Worm (Caenorhabditis elegans) whole organism, L4 larva: ENCODE measurements around the gene ZK666.1.

Source experiments
- F37D6.2 ChIP-seq: sonication (generic microtip); optimal IDR thresholded peaks from 2 replicates; lab custom pipeline; 2016; ENCODE audit warnings: mild to moderate bottlenecking, missing genetic modification characterization, missing compliant biosample characterization
- F49E8.2 ChIP-seq: sonication (generic microtip); optimal IDR thresholded peaks from 2 replicates; lab custom pipeline; 2016; ENCODE audit warnings: missing compliant biosample characterization, mild to moderate bottlenecking, missing genetic modification characterization, borderline replicate concordance
- R02D3.7 ChIP-seq: fragments of 150-350 bp; sonication (generic microtip); optimal IDR thresholded peaks from 3 replicates; lab custom pipeline; 2014; ENCODE audit warnings: missing biosample characterization, missing genetic modification characterization
- T20F7.1 ChIP-seq: fragments of 200-800 bp; sonication (Bioruptor generic); optimal IDR thresholded peaks from 2 replicates; lab custom pipeline; 2018; ENCODE audit warnings: mild to moderate bottlenecking, missing genetic modification characterization, missing compliant biosample characterization
- T26A8.4 ChIP-seq: fragments of 200-800 bp; sonication (Bioruptor generic); IDR thresholded peaks from 2 replicates; pipeline ENCODE4 v1.3.6; 2022; ENCODE audit warnings: missing genetic modification characterization, missing compliant biosample characterization
- Y105C5A.15 ChIP-seq: fragments of 200-800 bp; sonication (Bioruptor generic); IDR thresholded peaks from 2 replicates; pipeline ENCODE4 v1.3.6; 2022; ENCODE audit warnings: missing genetic modification characterization, missing compliant biosample characterization
- ZK546.5 ChIP-seq, 2 experiments: sonication (generic microtip); optimal IDR thresholded peaks; 2 replicates each; lab custom pipeline; 2017; ENCODE audit warnings: missing biosample characterization in 2 of 2, missing genetic modification characterization in 2 of 2
- aha-1 ChIP-seq: fragments of 150-350 bp; peaks from one replicate; lab custom pipeline; 2014; ENCODE audit warnings: missing biosample characterization, missing genetic modification characterization
- ama-1 ChIP-seq: fragments of 150-350 bp; optimal IDR thresholded peaks from 2 replicates; lab custom pipeline; 2014; ENCODE audit warnings: inconsistent platforms, mixed read lengths
- arid-1 ChIP-seq: fragments of 200-800 bp; sonication (Bioruptor generic); conservative IDR thresholded peaks from 2 replicates; pipeline ENCODE4 v1.3.6; 2022; ENCODE audit warnings: missing genetic modification reagents, missing genetic modification characterization, missing compliant biosample characterization
- ceh-44 ChIP-seq: fragments of 200-800 bp; sonication (Bioruptor generic); IDR thresholded peaks from 2 replicates; pipeline ENCODE4 v1.3.6; 2022; ENCODE audit warnings: missing genetic modification reagents, missing genetic modification characterization, missing compliant biosample characterization
- ces-1 ChIP-seq: fragments of 150-350 bp; sonication (generic microtip); optimal IDR thresholded peaks from 4 replicates; lab custom pipeline; 2014; ENCODE audit warnings: missing biosample characterization, missing genetic modification reagents, missing genetic modification characterization
- dmd-6 ChIP-seq: fragments of 200-800 bp; sonication (Bioruptor generic); IDR thresholded peaks from 2 replicates; pipeline ENCODE4 v1.3.6; 2022; ENCODE audit warnings: missing genetic modification reagents, missing genetic modification characterization, missing compliant biosample characterization
- dmd-8 ChIP-seq: fragments of 200-800 bp; sonication (Bioruptor generic); IDR thresholded peaks from 2 replicates; pipeline ENCODE4 v1.3.6; 2022; ENCODE audit warnings: missing genetic modification characterization, missing compliant biosample characterization
- dve-1 ChIP-seq: sonication (generic microtip); optimal IDR thresholded peaks from 2 replicates; lab custom pipeline; 2017; ENCODE audit warnings: antibody characterized with exemption, mild to moderate bottlenecking, missing genetic modification characterization, missing compliant biosample characterization; ENCODE audit not compliant: insufficient read depth
- hif-1 ChIP-seq, 2 experiments: sonication (generic microtip); optimal IDR thresholded peaks; 2 replicates each; lab custom pipeline; 2016 to 2017; ENCODE audit warnings: missing compliant biosample characterization in 2 of 2, missing genetic modification characterization in 2 of 2, missing genetic modification reagents in 2 of 2, missing genotype in 2 of 2, mild to moderate bottlenecking in 1 of 2
- hlh-11 ChIP-seq: fragments of 200-800 bp; sonication (Bioruptor generic); optimal IDR thresholded peaks from 2 replicates; lab custom pipeline; 2018; ENCODE audit warnings: mild to moderate bottlenecking, missing genetic modification characterization, missing compliant biosample characterization
- hlh-30 ChIP-seq: sonication (generic microtip); optimal IDR thresholded peaks from 2 replicates; lab custom pipeline; 2017; ENCODE audit warnings: antibody characterized with exemption, mild to moderate bottlenecking, missing genetic modification characterization, missing compliant biosample characterization; ENCODE audit not compliant: insufficient read depth
- lim-7 ChIP-seq: fragments of 200-800 bp; sonication (Bioruptor generic); IDR thresholded peaks from 2 replicates; pipeline ENCODE4 v1.3.6; 2022; ENCODE audit warnings: missing genetic modification characterization, missing compliant biosample characterization
- lin-39 ChIP-seq: fragments of 150-350 bp; optimal IDR thresholded peaks from 2 replicates; lab custom pipeline; 2014; ENCODE audit warnings: missing biosample characterization, missing genetic modification reagents, missing genetic modification characterization
- mdl-1 ChIP-seq, 2 experiments: fragments of 150-350 bp in 1 of 2; sonication (generic microtip) in 1 of 2; optimal IDR thresholded peaks; 2 replicates each; lab custom pipeline; 2014 to 2017; ENCODE audit warnings: missing biosample characterization in 2 of 2, missing genetic modification characterization in 2 of 2
- mxl-3 ChIP-seq: fragments of 200-800 bp; sonication (Bioruptor generic); optimal IDR thresholded peaks from 2 replicates; lab custom pipeline; 2018; ENCODE audit warnings: mild to moderate bottlenecking, missing genetic modification characterization, missing compliant biosample characterization
- nhr-102 ChIP-seq: sonication (generic microtip); optimal IDR thresholded peaks from 2 replicates; lab custom pipeline; 2016; ENCODE audit warnings: mild to moderate bottlenecking, missing genetic modification characterization, moderate library complexity, missing compliant biosample characterization
- nhr-11 ChIP-seq: fragments of 150-350 bp; optimal IDR thresholded peaks from 2 replicates; lab custom pipeline; 2014; ENCODE audit warnings: missing biosample characterization, missing genetic modification characterization
- nhr-111 ChIP-seq: fragments of 200-800 bp; sonication (Bioruptor generic); optimal IDR thresholded peaks from 2 replicates; lab custom pipeline; 2018; ENCODE audit warnings: mild to moderate bottlenecking, missing genetic modification characterization, missing compliant biosample characterization
- nhr-237 ChIP-seq: sonication (generic microtip); optimal IDR thresholded peaks from 2 replicates; lab custom pipeline; 2017; ENCODE audit warnings: missing biosample characterization, missing genetic modification characterization
- nhr-25 ChIP-seq: sonication (generic microtip); optimal IDR thresholded peaks from 2 replicates; lab custom pipeline; 2017; ENCODE audit warnings: missing genetic modification characterization, mild to moderate bottlenecking, missing compliant biosample characterization, antibody characterized with exemption, moderate library complexity, borderline replicate concordance; ENCODE audit not compliant: insufficient read depth
- nhr-28 ChIP-seq: fragments of 150-350 bp; optimal IDR thresholded peaks from 2 replicates; lab custom pipeline; 2014; ENCODE audit warnings: missing biosample characterization, missing genetic modification characterization
- php-3 ChIP-seq: fragments of 200-800 bp; sonication (Bioruptor generic); IDR thresholded peaks from 2 replicates; pipeline ENCODE4 v1.3.6; 2022; ENCODE audit warnings: missing genetic modification reagents, missing genetic modification characterization, missing compliant biosample characterization
- snpc-4 ChIP-seq: fragments of 150-350 bp; optimal IDR thresholded peaks from 2 replicates; lab custom pipeline; 2014; ENCODE audit warnings: missing biosample characterization, missing genetic modification characterization
- spr-3 ChIP-seq: fragments of 200-800 bp; sonication (Bioruptor generic); optimal IDR thresholded peaks from 2 replicates; lab custom pipeline; 2018; ENCODE audit warnings: mild to moderate bottlenecking, missing genetic modification characterization, missing compliant biosample characterization
- tag-97 ChIP-seq: fragments of 200-800 bp; sonication (Bioruptor generic); IDR thresholded peaks from 2 replicates; pipeline ENCODE4 v1.3.6; 2022; ENCODE audit warnings: missing genetic modification characterization, missing compliant biosample characterization
- tra-1 ChIP-seq: fragments of 200-800 bp; sonication (Bioruptor generic); IDR thresholded peaks from 2 replicates; pipeline ENCODE4 v1.3.6; 2022; ENCODE audit warnings: missing genetic modification reagents, missing genetic modification characterization, missing compliant biosample characterization
- unc-62 ChIP-seq, 3 experiments: fragments of 150-350 bp in 1 of 3; sonication (generic microtip); optimal IDR thresholded peaks in 2 of 3; peaks in 1 of 3; 1 replicate in 1 of 3; 2 replicates in 2 of 3; lab custom pipeline; 2014 to 2017; ENCODE audit warnings: missing biosample characterization in 3 of 3, missing genetic modification characterization in 3 of 3, missing genetic modification reagents in 3 of 3, missing genotype in 1 of 3
- zag-1 ChIP-seq: fragments of 150-350 bp; optimal IDR thresholded peaks from 2 replicates; lab custom pipeline; 2014; ENCODE audit warnings: missing biosample characterization, missing genetic modification characterization
- zip-11 ChIP-seq: fragments of 200-800 bp; sonication (Bioruptor generic); IDR thresholded peaks from 2 replicates; pipeline ENCODE4 v1.3.6; 2022; ENCODE audit warnings: missing genetic modification characterization, missing compliant biosample characterization
- ztf-7 ChIP-seq: fragments of 150-350 bp; optimal IDR thresholded peaks from 2 replicates; lab custom pipeline; 2014; ENCODE audit warnings: missing biosample characterization, missing genetic modification characterization

Gene ZK666.1

DNA sequence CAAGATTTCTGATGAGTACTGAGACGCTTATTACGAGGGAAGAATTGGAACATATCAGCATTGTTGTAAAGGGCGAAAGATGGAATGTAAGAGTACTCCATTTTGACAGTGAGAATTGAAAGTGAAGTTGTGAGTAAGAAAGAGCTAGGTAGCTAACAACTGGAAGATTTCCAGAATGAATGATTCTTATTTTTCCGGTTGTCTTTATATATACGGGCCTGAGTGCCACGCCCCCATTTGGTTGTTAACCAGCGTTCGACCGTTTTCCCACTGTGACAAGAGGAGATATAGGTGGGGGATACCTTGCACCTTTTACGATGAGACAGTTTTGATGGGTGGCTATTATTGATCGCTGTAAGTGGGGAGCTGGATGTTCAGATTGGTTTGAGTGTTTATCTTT, at the start of gene ZK666.1:
Gene ZK666.1 (minus strand): TSS at position 101 of the 400 bp plus-strand sequence.
- TF ChIP-seq zip-11 (no peak), ces-1 (no peak), dmd-8 (no peak), F49E8.2 (tag; lab: Kevin White, UChicago) (no peak), Y105C5A.15 (no peak), lim-7 (no peak), T26A8.4 (GFP tag; lab: Robert Waterston, UW) (no peak), tag-97 (GFP tag; lab: Robert Waterston, UW) (no peak), spr-3 (GFP tag; lab: Kevin White, UChicago) (no peak), ZK546.5 (tag; optimal IDR thresholded peaks at IDR 0.05; lab: Kevin White, UChicago) (no peak), arid-1 (GFP tag; lab: Robert Waterston, UW) (no peak), nhr-102 (tag; lab: Kevin White, UChicago) (no peak), T20F7.1 (GFP tag; lab: Kevin White, UChicago) (no peak), zag-1 (no peak), nhr-237 (tag; lab: Kevin White, UChicago) (no peak), ceh-44 (GFP tag; lab: Robert Waterston, UW) (no peak), nhr-25 (tag; lab: Kevin White, UChicago) (no peak), hif-1 (tag; optimal IDR thresholded peaks at IDR 0.05; lab: Kevin White, UChicago) (no peak), php-3 (GFP tag; lab: Robert Waterston, UW) (no peak), lin-39 (tag; lab: Kevin White, UChicago) (no peak)

DNA sequence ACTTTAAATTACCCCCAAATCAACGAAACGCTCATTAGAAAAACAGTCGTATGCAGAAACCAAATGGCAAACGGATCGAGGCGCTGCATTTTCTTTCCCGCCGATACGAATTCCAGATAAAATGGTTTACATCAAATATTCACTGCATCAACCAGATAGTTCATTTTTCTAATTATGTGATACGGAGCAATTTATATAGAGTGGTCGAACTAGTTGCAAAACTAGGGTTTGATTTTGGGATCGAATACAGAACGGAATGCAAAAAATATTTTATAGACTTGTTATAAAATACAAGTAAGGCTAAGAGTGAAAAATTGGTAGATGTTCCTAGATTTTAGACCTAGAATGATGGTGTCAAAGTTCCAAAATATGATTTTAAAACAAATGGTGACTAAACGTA, 48.7 kb upstream of the ZK666.1 start:
- TF ChIP-seq aha-1 (peak; percentile 80), F37D6.2 (tag; lab: Kevin White, UChicago) (no peak)

DNA sequence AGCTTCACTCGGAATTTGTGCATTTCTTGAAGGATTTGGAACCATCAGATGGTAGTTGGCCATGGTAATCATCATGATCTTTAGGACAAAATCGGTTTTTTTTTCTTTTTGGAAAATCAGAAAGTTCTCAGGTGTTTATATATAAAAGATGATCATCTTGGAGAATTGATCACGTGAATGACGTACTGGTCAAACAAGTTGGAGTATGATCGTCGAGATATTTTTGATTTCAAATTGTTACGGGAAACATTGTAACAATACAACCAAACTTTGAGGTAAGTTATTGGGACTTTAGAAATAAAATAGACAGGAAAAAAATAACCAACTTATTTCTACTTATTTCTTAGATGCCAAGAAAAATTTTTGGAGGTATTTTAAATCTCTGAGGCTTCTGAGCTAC, 47.9 kb upstream of the ZK666.1 start, which contains the start of gene F59B10.4:
Gene F59B10.4 (minus strand): TSS at position 101 of the 400 bp plus-strand sequence.
- TF ChIP-seq nhr-111 (GFP tag; lab: Kevin White, UChicago) (no peak), dmd-6 (GFP tag; lab: Robert Waterston, UW) (0 out of 2 replicates have a peak, but pooled peaks have one; percentile 8)

DNA sequence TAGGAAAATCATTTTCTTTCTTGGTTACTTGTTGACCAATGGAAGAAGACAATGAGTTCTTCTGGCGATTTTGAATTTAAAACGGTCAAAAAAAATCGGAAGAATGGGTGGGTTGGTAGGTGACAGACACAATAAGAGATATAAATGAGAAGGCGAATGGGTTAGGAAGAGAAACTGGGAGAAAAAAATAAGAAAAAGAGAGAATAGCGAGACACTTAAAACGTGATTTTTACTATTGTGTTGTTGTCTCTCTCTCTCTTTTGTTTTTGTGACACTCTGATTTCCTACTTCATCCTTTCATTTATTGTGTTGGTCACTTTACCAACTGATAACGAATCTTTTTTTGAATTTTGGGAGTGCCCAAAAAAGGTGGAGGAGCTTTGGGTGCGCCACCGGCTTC, 45.2 kb upstream of the ZK666.1 start:
- TF ChIP-seq mdl-1 (tag; optimal IDR thresholded peaks at IDR 0.05; lab: Kevin White, UChicago) = peak in 1 of 2 experiments; percentile 28
- TF ChIP-seq ztf-7 (tag; lab: Kevin White, UChicago) = no peak
- no peak for TF ChIP-seq R02D3.7
- peak; percentile 20 for TF ChIP-seq hlh-11 (tag; lab: Kevin White, UChicago)
- TF ChIP-seq nhr-11 (tag; lab: Kevin White, UChicago) = peak; percentile 4
- TF ChIP-seq nhr-28 (tag; lab: Kevin White, UChicago) = peak; percentile 40
- peak; percentile 27 for TF ChIP-seq mxl-3
- TF ChIP-seq tra-1 = peak; percentile 38; the same call in 1 of the 2 replicates
- TF ChIP-seq unc-62 (GFP tag; optimal IDR thresholded peaks at IDR 0.05 in 1 of 2; lab: Kevin White, UChicago) = no peak
- TF ChIP-seq unc-62 (tag; optimal IDR thresholded peaks at IDR 0.05; lab: Kevin White, UChicago) = no peak
- peak; percentile 6 for TF ChIP-seq dve-1 (tag; lab: Kevin White, UChicago)
- TF ChIP-seq snpc-4 (tag; lab: Kevin White, UChicago) = no peak
- no peak for TF ChIP-seq ama-1
- peak; percentile 31 for TF ChIP-seq hlh-30 (tag; lab: Kevin White, UChicago)
